Fruit fly (Drosophila melanogaster): ENCODE data around the gene S-Lap1.

The S-Lap1 gene

DNA sequence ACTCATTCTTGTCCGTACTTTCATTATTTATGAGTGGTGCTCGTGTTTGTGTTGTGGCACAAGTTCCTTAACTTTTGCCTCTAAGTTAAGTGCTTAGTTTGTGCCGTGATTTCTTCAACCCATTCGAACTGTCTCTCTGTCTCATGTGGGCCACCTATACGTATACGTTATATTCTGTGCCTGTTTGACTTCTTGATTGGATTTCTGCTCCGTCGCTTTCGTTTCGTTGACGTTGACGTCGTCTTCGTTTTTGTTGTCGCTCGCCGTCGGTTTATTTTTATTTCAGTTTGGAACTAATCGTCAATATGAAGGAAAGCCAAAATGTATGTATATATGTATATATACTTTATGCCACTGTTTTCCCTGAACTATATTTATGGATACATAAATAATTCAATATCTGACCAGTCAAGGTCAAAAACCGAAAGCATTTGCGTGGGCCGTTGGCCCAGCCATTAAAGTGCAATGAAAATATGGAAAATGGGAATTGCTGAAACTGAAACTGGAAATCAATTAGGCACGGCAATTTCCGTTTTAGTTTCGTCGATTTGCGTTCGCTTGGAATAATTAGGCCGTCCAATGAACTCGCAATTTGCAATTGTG is 34.8 kb upstream of the S-Lap1 start:
- no peak for TF ChIP-seq CG14711 (tag; optimal IDR thresholded peaks at IDR 0.05)
- TF ChIP-seq CG12768 (GFP tag; optimal IDR thresholded peaks at IDR 0.05) = no peak
- TF ChIP-seq kay (GFP tag; ENCODE audit: borderline replicate concordance) = peak; percentile 40
- no peak for TF ChIP-seq CG5204 (GFP tag; optimal IDR thresholded peaks at IDR 0.05)
- TF ChIP-seq CG33017 (tag; optimal IDR thresholded peaks at IDR 0.05) = no peak
- TF ChIP-seq pad (GFP tag; optimal IDR thresholded peaks at IDR 0.05) = no peak
- no peak for TF ChIP-seq CG1620 (GFP tag; optimal IDR thresholded peaks at IDR 0.05)

dm6 chr3L:8584086-8584485 is 32.9 kb upstream of the S-Lap1 start:
- TF ChIP-seq pad (GFP tag; optimal IDR thresholded peaks at IDR 0.05) (no peak), Crg-1 (GFP tag; optimal IDR thresholded peaks at IDR 0.05) (no peak), CG1620 (GFP tag; optimal IDR thresholded peaks at IDR 0.05) (no peak), cic (GFP tag; optimal IDR thresholded peaks at IDR 0.05) (no peak), CG33017 (tag; optimal IDR thresholded peaks at IDR 0.05) (no peak), Hr96 (GFP tag; optimal IDR thresholded peaks at IDR 0.05) (no peak), toe (GFP tag; optimal IDR thresholded peaks at IDR 0.05) (no peak), Clk (GFP tag; optimal IDR thresholded peaks at IDR 0.05) (no peak), CG7101 (tag; optimal IDR thresholded peaks at IDR 0.05) (no peak), CG7045 (GFP tag; optimal IDR thresholded peaks at IDR 0.05) (no peak), bab1 (GFP tag; optimal IDR thresholded peaks at IDR 0.05) (no peak), CG12768 (GFP tag; optimal IDR thresholded peaks at IDR 0.05) (no peak)

- TF ChIP-seq CG7045 (GFP tag; optimal IDR thresholded peaks at IDR 0.05) = peak; percentile 95
- no peak for TF ChIP-seq cnc (optimal IDR thresholded peaks at IDR 0.05)
- peak; percentile 98 for TF ChIP-seq Mnt (GFP tag; optimal IDR thresholded peaks at IDR 0.05)
- no peak for TF ChIP-seq kay (GFP tag; ENCODE audit: borderline replicate concordance)
- TF ChIP-seq CG14711 (tag; optimal IDR thresholded peaks at IDR 0.05) = peak; percentile 88
- TF ChIP-seq cic (GFP tag; optimal IDR thresholded peaks at IDR 0.05) = peak; percentile 90
- peak; percentile 92 for TF ChIP-seq CG5204 (GFP tag; optimal IDR thresholded peaks at IDR 0.05)
- TF ChIP-seq ovo (GFP tag; optimal IDR thresholded peaks at IDR 0.05) = peak; percentile 95
- TF ChIP-seq pad (GFP tag; optimal IDR thresholded peaks at IDR 0.05) = peak; percentile 91
- peak; percentile 97 for TF ChIP-seq CG1620 (GFP tag; optimal IDR thresholded peaks at IDR 0.05)
- TF ChIP-seq toe (GFP tag; optimal IDR thresholded peaks at IDR 0.05) = peak; percentile 91
- peak; percentile 91 for TF ChIP-seq CG33017 (tag; optimal IDR thresholded peaks at IDR 0.05)
- peak; percentile 95 for TF ChIP-seq CG12768 (GFP tag; optimal IDR thresholded peaks at IDR 0.05)
- TF ChIP-seq Clk (GFP tag; optimal IDR thresholded peaks at IDR 0.05) = peak; percentile 95
- TF ChIP-seq CG11617 (GFP tag; optimal IDR thresholded peaks at IDR 0.05) = peak; percentile 96
- TF ChIP-seq Crg-1 (GFP tag; optimal IDR thresholded peaks at IDR 0.05) = peak; percentile 97
- TF ChIP-seq Hr96 (GFP tag; optimal IDR thresholded peaks at IDR 0.05) = peak; percentile 97
- TF ChIP-seq CG7101 (tag; optimal IDR thresholded peaks at IDR 0.05) = peak; percentile 98
- peak; percentile 75 for TF ChIP-seq tj (GFP tag; optimal IDR thresholded peaks at IDR 0.05)
- TF ChIP-seq bab1 (GFP tag; optimal IDR thresholded peaks at IDR 0.05) = peak; percentile 93
Measured at dm6 chr3L:8600752-8601433, 16.1 kb upstream of the S-Lap1 start, which contains the start of the genes Nelf-E and RpL14. Gene Nelf-E (minus strand): TSS chr3L:8600879. Gene RpL14 (plus strand): TSS chr3L:8601006.

dm6 chr3L:8603880-8604692 is 12.9 kb upstream of the S-Lap1 start, which contains the start of the genes CG5989 and CG6282:
Gene CG5989 (minus strand): TSS chr3L:8604149.
Gene CG6282 (plus strand): TSS chr3L:8604657.
- no peak for TF ChIP-seq kay (GFP tag; ENCODE audit: borderline replicate concordance)
- no peak for TF ChIP-seq CG11617 (GFP tag; optimal IDR thresholded peaks at IDR 0.05)
- no peak for TF ChIP-seq Crg-1 (GFP tag; optimal IDR thresholded peaks at IDR 0.05)
- peak; percentile 31 for TF ChIP-seq Mnt (GFP tag; optimal IDR thresholded peaks at IDR 0.05)
- no peak for TF ChIP-seq CG12768 (GFP tag; optimal IDR thresholded peaks at IDR 0.05)
- TF ChIP-seq CG7045 (GFP tag; optimal IDR thresholded peaks at IDR 0.05) = peak; percentile 49
- no peak for TF ChIP-seq pad (GFP tag; optimal IDR thresholded peaks at IDR 0.05)
- peak; percentile 5 for TF ChIP-seq CG7101 (tag; optimal IDR thresholded peaks at IDR 0.05)
- no peak for TF ChIP-seq ovo (GFP tag; optimal IDR thresholded peaks at IDR 0.05)
- TF ChIP-seq CG33017 (tag; optimal IDR thresholded peaks at IDR 0.05) = peak; percentile 9
- TF ChIP-seq Hr96 (GFP tag; optimal IDR thresholded peaks at IDR 0.05) = peak; percentile 7
- TF ChIP-seq toe (GFP tag; optimal IDR thresholded peaks at IDR 0.05) = peak; percentile 12
- TF ChIP-seq CG5204 (GFP tag; optimal IDR thresholded peaks at IDR 0.05) = peak; percentile 45
- TF ChIP-seq cic (GFP tag; optimal IDR thresholded peaks at IDR 0.05) = no peak
- no peak for TF ChIP-seq CG1620 (GFP tag; optimal IDR thresholded peaks at IDR 0.05)
- peak; percentile 81 for TF ChIP-seq CG14711 (tag; optimal IDR thresholded peaks at IDR 0.05)
- TF ChIP-seq bab1 (GFP tag; optimal IDR thresholded peaks at IDR 0.05) = no peak
- no peak for TF ChIP-seq tj (GFP tag; optimal IDR thresholded peaks at IDR 0.05)
- no peak for TF ChIP-seq cnc (optimal IDR thresholded peaks at IDR 0.05)
- TF ChIP-seq Clk (GFP tag; optimal IDR thresholded peaks at IDR 0.05) = no peak

dm6 chr3L:8607449-8607848 is 9.6 kb upstream of the S-Lap1 start:
- TF ChIP-seq Clk (GFP tag; optimal IDR thresholded peaks at IDR 0.05) (no peak), CG7045 (GFP tag; optimal IDR thresholded peaks at IDR 0.05) (peak; percentile 29), toe (GFP tag; optimal IDR thresholded peaks at IDR 0.05) (peak; percentile 2), CG5204 (GFP tag; optimal IDR thresholded peaks at IDR 0.05) (peak; percentile 17), tj (GFP tag; optimal IDR thresholded peaks at IDR 0.05) (no peak), ovo (GFP tag; optimal IDR thresholded peaks at IDR 0.05) (no peak)

Data from whole organism, adult.